Fruit fly (Drosophila melanogaster) whole organism, adult: ENCODE measurements around the gene CG15599.
A peak's percentile ranks its signal among the peaks of the same experiment; 100 is the strongest.

ENCODE experiments used
- CG11617 ChIP-seq: fragments of 200-800 bp; sonication (Bioruptor generic); optimal IDR thresholded peaks from 2 replicates; lab custom pipeline; 2017; ENCODE audit warnings: mild to moderate bottlenecking, missing biosample characterization, missing genetic modification reagents, missing genetic modification characterization
- CG12768 ChIP-seq: fragments of 200-800 bp; sonication (Bioruptor generic); optimal IDR thresholded peaks from 2 replicates; lab custom pipeline; 2017; ENCODE audit warnings: missing biosample characterization, missing genetic modification characterization, mild to moderate bottlenecking, moderate library complexity, missing genetic modification reagents
- CG14711 ChIP-seq: fragments of 200-800 bp; sonication (Bioruptor generic); optimal IDR thresholded peaks from 2 replicates; lab custom pipeline; 2018; ENCODE audit warnings: missing biosample characterization, mild to moderate bottlenecking, missing genetic modification characterization, moderate library complexity
- CG1620 ChIP-seq: fragments of 200-800 bp; sonication (Bioruptor generic); optimal IDR thresholded peaks from 2 replicates; lab custom pipeline; 2016; ENCODE audit warnings: missing biosample characterization, missing genetic modification characterization
- CG33017 ChIP-seq: fragments of 200-800 bp; sonication (Bioruptor generic); optimal IDR thresholded peaks from 2 replicates; lab custom pipeline; 2018; ENCODE audit warnings: missing biosample characterization, mild to moderate bottlenecking, missing genetic modification characterization, moderate library complexity
- CG5204 ChIP-seq: fragments of 200-800 bp; sonication (Bioruptor generic); optimal IDR thresholded peaks from 2 replicates; lab custom pipeline; 2016; ENCODE audit warnings: missing biosample characterization, missing genetic modification characterization
- CG7045 ChIP-seq: fragments of 200-800 bp; sonication (Bioruptor generic); optimal IDR thresholded peaks from 2 replicates; lab custom pipeline; 2017; ENCODE audit warnings: missing biosample characterization, mild to moderate bottlenecking, missing genetic modification characterization
- CG7101 ChIP-seq: fragments of 200-800 bp; sonication (Bioruptor generic); optimal IDR thresholded peaks from 2 replicates; lab custom pipeline; 2018; ENCODE audit warnings: missing biosample characterization, mild to moderate bottlenecking, missing genetic modification characterization, moderate library complexity
- Clk ChIP-seq: fragments of 200-800 bp; sonication (Bioruptor generic); optimal IDR thresholded peaks from 2 replicates; lab custom pipeline; 2017; ENCODE audit warnings: missing biosample characterization, missing genetic modification characterization
- Crg-1 ChIP-seq: fragments of 200-800 bp; sonication (Bioruptor generic); optimal IDR thresholded peaks from 2 replicates; lab custom pipeline; 2016; ENCODE audit warnings: missing biosample characterization, missing genetic modification characterization
- Hr96 ChIP-seq: fragments of 200-800 bp; sonication (Bioruptor generic); optimal IDR thresholded peaks from 2 replicates; lab custom pipeline; 2016; ENCODE audit warnings: missing biosample characterization, missing genetic modification characterization
- Mnt ChIP-seq: fragments of 200-800 bp; sonication (Bioruptor generic); optimal IDR thresholded peaks from 2 replicates; lab custom pipeline; 2016; ENCODE audit warnings: missing biosample characterization, mild to moderate bottlenecking, missing genetic modification characterization
- bab1 ChIP-seq: fragments of 200-800 bp; sonication (Bioruptor generic); optimal IDR thresholded peaks from 3 replicates; lab custom pipeline; 2019; ENCODE audit warnings: missing biosample characterization, mild to moderate bottlenecking, missing genetic modification characterization, moderate library complexity
- cic ChIP-seq: fragments of 200-800 bp; sonication (Bioruptor generic); optimal IDR thresholded peaks from 2 replicates; lab custom pipeline; 2017; ENCODE audit warnings: missing biosample characterization, mild to moderate bottlenecking, missing genetic modification characterization, moderate library complexity
- cnc ChIP-seq, 2 experiments: fragments of >200 bp; optimal IDR thresholded peaks; 2 replicates each; lab custom pipeline; 2017
- kay ChIP-seq: fragments of 200-800 bp; sonication (Bioruptor generic); peaks from one replicate; lab custom pipeline; 2016; ENCODE audit warnings: missing biosample characterization, missing genetic modification characterization, borderline replicate concordance
- ovo ChIP-seq: fragments of 200-800 bp; sonication (Bioruptor generic); optimal IDR thresholded peaks from 2 replicates; lab custom pipeline; 2016; ENCODE audit warnings: missing biosample characterization, missing genetic modification characterization
- pad ChIP-seq: fragments of 200-800 bp; sonication (Bioruptor generic); optimal IDR thresholded peaks from 3 replicates; lab custom pipeline; 2017; ENCODE audit warnings: missing biosample characterization, missing genetic modification characterization, mild to moderate bottlenecking, moderate library complexity, missing genetic modification reagents
- tj ChIP-seq: fragments of 200-800 bp; sonication (Bioruptor generic); optimal IDR thresholded peaks from 3 replicates; lab custom pipeline; 2017; ENCODE audit warnings: missing biosample characterization, mild to moderate bottlenecking, missing genetic modification characterization, moderate library complexity
- toe ChIP-seq: fragments of 200-800 bp; sonication (Bioruptor generic); optimal IDR thresholded peaks from 2 replicates; lab custom pipeline; 2016; ENCODE audit warnings: missing biosample characterization, missing genetic modification characterization

The CG15599 gene

DNA sequence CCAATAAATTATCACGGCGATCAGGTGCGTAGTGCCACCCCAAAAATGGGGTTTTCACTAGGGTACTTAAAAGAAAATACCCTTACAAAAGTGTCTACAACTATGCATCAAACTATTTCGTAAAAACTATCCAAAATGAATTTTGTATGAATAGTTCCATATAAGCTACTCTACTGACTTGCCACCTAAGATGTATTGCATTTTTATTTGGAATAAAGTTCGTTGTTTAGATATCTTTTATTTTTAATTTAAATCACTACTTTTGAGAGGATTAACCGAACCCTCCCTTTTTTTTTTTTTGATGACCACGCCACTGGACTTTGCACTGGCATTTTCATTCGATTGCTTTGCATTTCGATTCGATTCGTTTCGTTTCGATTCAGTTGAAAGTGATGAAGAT is 39.1 kb downstream of the CG15599 start:
- no peak for TF ChIP-seq Clk (GFP tag; lab: Kevin White, UChicago)
- no peak for TF ChIP-seq CG33017 (tag; lab: Kevin White, UChicago)
- TF ChIP-seq ovo = no peak
- no peak for TF ChIP-seq CG12768 (GFP tag; lab: Kevin White, UChicago)
- no peak for TF ChIP-seq CG7045 (GFP tag; lab: Kevin White, UChicago)
- no peak for TF ChIP-seq toe (GFP tag; lab: Kevin White, UChicago)
- no peak for TF ChIP-seq cic (GFP tag; lab: Kevin White, UChicago)

DNA sequence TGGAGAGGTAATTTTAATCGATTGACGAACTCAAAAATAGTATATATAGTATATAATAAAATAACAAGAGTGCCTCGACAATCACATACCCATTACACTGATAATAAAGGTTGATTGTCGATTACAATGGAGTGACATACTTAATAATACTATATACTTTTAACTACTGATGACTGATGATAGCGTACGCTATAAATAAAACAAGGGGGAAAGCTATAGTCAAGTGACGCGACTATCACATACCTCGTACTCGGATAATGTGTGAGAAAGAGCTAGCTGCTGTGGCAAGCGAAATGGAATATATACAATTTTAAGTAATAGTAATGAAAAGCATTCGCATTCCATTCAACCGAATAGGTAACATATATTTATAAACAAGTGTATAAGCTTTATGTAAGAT is 40.5 kb downstream of the CG15599 start:
- no peak for TF ChIP-seq CG5204 (GFP tag; lab: Kevin White, UChicago)

DNA sequence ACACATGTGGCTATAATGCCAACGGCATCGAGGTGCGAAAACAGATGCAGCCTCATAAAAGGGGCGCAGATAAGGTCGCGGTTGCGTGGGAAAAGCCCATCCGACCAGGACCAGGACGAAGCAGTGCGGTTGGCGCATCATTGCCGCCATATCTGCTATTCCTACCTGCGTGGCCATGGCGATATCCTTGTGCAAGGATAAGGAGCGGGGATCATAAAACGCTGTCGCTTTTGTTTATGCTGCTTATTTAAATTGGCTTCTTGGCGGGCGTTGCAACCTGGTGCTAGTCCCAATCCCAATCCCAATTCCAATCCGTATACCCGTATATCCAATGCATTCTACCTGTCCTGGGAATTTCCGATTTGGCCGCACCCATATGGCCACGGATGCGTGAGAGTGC is 41.9 kb downstream of the CG15599 start:
- no peak for TF ChIP-seq bab1 (GFP tag; lab: Kevin White, UChicago)
- no peak for TF ChIP-seq cnc (optimal IDR thresholded peaks at IDR 0.05; lab: Kevin White, UChicago)

DNA sequence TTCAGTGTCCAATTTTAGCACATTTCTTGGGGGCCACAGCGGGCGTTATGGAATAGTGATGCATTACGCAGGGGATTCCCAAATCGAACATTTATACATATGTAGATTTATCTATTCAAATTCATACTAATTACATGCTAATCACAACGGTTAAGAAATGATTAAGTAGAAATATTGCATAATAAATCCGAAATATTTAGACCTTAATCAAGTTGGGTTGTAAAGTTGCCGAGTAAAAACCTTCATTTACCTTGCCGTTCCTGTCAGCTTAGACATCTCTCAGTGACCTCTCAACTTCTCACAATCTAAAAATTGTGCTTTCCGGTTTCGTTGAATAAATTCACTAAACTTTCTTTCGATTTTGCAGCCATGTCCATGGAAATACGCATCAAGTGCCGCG is 44.7 kb downstream of the CG15599 start, which contains the start of gene CG8117:
CG8117 (plus strand) TSS at position 301 of the 400 bp plus-strand sequence.
- TF ChIP-seq Crg-1 (GFP tag; lab: Kevin White, UChicago) = no peak
- no peak for TF ChIP-seq CG7045 (GFP tag; lab: Kevin White, UChicago)
- TF ChIP-seq CG7101 (tag; lab: Kevin White, UChicago) = no peak
- TF ChIP-seq tj (GFP tag; lab: Kevin White, UChicago) = no peak
- no peak for TF ChIP-seq cnc (optimal IDR thresholded peaks at IDR 0.05; lab: Kevin White, UChicago)
- TF ChIP-seq cic (GFP tag; lab: Kevin White, UChicago) = no peak

DNA sequence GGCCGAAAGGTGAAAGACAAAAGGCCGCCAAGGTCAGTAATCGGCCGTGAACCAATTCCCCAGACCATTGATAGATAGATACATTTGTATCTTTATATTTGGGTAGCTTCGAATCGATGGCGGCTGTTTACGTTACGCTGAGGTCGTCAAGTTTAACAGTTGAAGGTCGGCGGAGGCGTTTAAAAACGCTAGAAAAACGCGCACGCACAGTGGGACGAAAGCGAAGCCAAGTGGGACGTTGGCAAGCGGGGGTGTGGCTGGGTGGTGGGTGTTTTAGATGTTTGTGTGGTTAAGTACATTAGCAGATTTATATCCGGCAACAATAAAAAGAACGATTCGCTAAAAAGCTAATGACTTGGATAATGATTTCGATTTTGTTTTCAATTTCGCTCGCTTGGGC is 45.4 kb downstream of the CG15599 start:
- TF ChIP-seq Hr96 (GFP tag; lab: Kevin White, UChicago) (no peak), CG5204 (GFP tag; lab: Kevin White, UChicago) (no peak), tj (GFP tag; lab: Kevin White, UChicago) (no peak), pad (GFP tag; lab: Kevin White, UChicago) (no peak), CG12768 (GFP tag; lab: Kevin White, UChicago) (no peak), cic (GFP tag; lab: Kevin White, UChicago) (no peak), CG7101 (tag; lab: Kevin White, UChicago) (no peak), CG33017 (tag; lab: Kevin White, UChicago) (no peak), Clk (GFP tag; lab: Kevin White, UChicago) (no peak), CG11617 (GFP tag; lab: Kevin White, UChicago) (no peak), CG14711 (tag; lab: Kevin White, UChicago) (no peak), CG7045 (GFP tag; lab: Kevin White, UChicago) (no peak), ovo (no peak), Crg-1 (GFP tag; lab: Kevin White, UChicago) (no peak)

DNA sequence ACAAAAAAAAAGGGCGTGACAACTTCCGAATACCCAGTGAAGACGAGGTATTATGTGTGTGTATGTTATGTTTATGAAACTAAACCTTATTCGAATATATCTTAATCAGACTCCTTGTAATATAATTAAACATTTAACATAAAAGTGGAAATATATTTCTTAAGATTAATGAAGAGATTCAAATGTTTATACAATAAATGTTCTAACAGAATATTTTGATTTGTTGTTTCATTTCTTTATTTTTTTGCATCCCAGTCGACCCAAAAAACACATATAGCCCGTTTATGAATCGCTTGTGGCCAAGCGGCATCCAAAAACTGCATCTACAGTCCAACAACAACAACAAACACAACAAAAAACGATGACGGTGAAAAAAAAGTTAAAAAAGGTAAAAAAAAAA is 46.6 kb downstream of the CG15599 start:
- TF ChIP-seq cic (GFP tag; lab: Kevin White, UChicago) (no peak), tj (GFP tag; lab: Kevin White, UChicago) (peak; percentile 15)

DNA sequence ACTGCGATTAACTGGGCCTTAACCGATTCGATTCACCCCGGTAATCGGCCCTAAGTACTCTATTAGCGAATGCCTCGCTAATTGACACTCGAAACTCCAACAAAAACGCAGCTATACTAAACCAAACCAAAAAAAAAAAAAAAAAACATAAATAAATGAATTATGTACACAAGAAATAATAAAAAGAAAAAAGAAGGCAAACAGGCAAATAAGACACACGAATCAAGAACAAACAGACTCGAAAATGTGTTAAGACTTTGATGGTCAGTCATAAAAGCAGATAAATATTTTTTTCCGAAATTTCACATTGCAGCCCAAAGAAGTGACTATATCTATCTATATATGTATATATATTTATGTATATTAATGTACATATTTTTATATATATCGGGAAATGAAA is 48.7 kb downstream of the CG15599 start:
- no peak for TF ChIP-seq CG7101 (tag; lab: Kevin White, UChicago)
- TF ChIP-seq kay (GFP tag; lab: Kevin White, UChicago) = no peak
- TF ChIP-seq Mnt (GFP tag; lab: Kevin White, UChicago) = no peak
- no peak for TF ChIP-seq CG5204 (GFP tag; lab: Kevin White, UChicago)
- no peak for TF ChIP-seq cic (GFP tag; lab: Kevin White, UChicago)
- TF ChIP-seq toe (GFP tag; lab: Kevin White, UChicago) = no peak
- no peak for TF ChIP-seq pad (GFP tag; lab: Kevin White, UChicago)
- TF ChIP-seq bab1 (GFP tag; lab: Kevin White, UChicago) = no peak
- TF ChIP-seq CG1620 = no peak

DNA sequence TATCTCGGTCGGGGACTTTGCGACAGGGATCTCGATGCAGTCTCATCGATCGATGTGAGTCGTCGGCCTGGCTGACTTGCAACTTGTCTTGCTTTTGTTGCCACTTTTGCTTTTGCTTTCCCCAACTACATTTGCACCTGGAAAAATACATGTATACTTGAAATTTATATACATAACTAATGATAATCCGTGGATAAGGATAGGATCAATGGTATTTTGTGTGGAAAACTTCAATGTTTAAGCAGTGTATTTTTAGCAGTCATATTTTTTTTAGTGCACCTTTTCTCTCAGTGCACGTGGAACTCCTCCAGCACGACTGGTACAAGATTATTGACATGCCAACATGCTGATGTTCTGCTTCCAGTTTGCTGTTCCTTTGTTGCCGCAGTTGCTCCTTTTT is 49.6 kb downstream of the CG15599 start:
- TF ChIP-seq Clk (GFP tag; lab: Kevin White, UChicago) (no peak), Mnt (GFP tag; lab: Kevin White, UChicago) (no peak), bab1 (GFP tag; lab: Kevin White, UChicago) (no peak), Hr96 (GFP tag; lab: Kevin White, UChicago) (no peak), cnc (optimal IDR thresholded peaks at IDR 0.05; lab: Kevin White, UChicago) (no peak), CG33017 (tag; lab: Kevin White, UChicago) (no peak)
